Fruit fly (Drosophila melanogaster) whole organism, embryonic: ENCODE measurements around the gene Arp1.

ENCODE experiments used
- Awh ChIP-seq: fragments of 200-800 bp; sonication (Bioruptor generic); IDR thresholded peaks from 2 replicates; pipeline ENCODE4, ENCODE4 v1.3.6; 2022; ENCODE audit warnings: missing biosample characterization, missing genetic modification characterization
- Bgb ChIP-seq: fragments of 200-800 bp; sonication (Bioruptor generic); IDR thresholded peaks from 2 replicates; pipeline ENCODE4 v1.3.6; 2022; ENCODE audit warnings: missing biosample characterization, missing genetic modification characterization; ENCODE audit not compliant: partially characterized antibody
- CG10543 ChIP-seq: fragments of 200-800 bp; sonication (Bioruptor generic); optimal IDR thresholded peaks from 3 replicates; lab custom pipeline; 2017; ENCODE audit warnings: missing biosample characterization, mild to moderate bottlenecking, missing genetic modification characterization, moderate library complexity
- CG10654 ChIP-seq: fragments of 200-800 bp; sonication (Bioruptor generic); optimal IDR thresholded peaks from 2 replicates; lab custom pipeline; 2016; ENCODE audit warnings: missing biosample characterization, missing genetic modification characterization
- CG11456 ChIP-seq: fragments of 200-800 bp; sonication (Bioruptor generic); IDR thresholded peaks from 3 replicates; pipeline ENCODE4 v1.3.6; 2022; ENCODE audit warnings: missing biosample characterization, missing genetic modification characterization
- CG11696 ChIP-seq: fragments of 200-800 bp; sonication (Bioruptor generic); IDR thresholded peaks from 2 replicates; pipeline ENCODE4 v1.3.6; 2022; ENCODE audit warnings: missing biosample characterization, missing genetic modification characterization
- CG12236 ChIP-seq: fragments of 200-800 bp; sonication (Bioruptor generic); optimal IDR thresholded peaks from 2 replicates; lab custom pipeline; 2016; ENCODE audit warnings: missing biosample characterization, missing genetic modification characterization
- CG12942 ChIP-seq: fragments of 200-800 bp; sonication (Bioruptor generic); optimal IDR thresholded peaks from 3 replicates; lab custom pipeline; 2016; ENCODE audit warnings: missing biosample characterization, missing genetic modification characterization
- CG13296 ChIP-seq: fragments of 200-800 bp; sonication (Bioruptor generic); optimal IDR thresholded peaks from 3 replicates; lab custom pipeline; 2018; ENCODE audit warnings: missing biosample characterization, mild to moderate bottlenecking, missing genetic modification characterization
- CG13624 ChIP-seq: fragments of 200-800 bp; sonication (Bioruptor generic); optimal IDR thresholded peaks from 2 replicates; lab custom pipeline; 2016; ENCODE audit warnings: missing biosample characterization, missing genetic modification characterization
- CG14050 ChIP-seq: fragments of 200-800 bp; sonication (Bioruptor generic); IDR thresholded peaks from 3 replicates; pipeline ENCODE4 v1.3.6; 2022; ENCODE audit warnings: missing biosample characterization, missing genetic modification characterization
- CG15269 ChIP-seq: fragments of 200-800 bp; sonication (Bioruptor generic); optimal IDR thresholded peaks from 2 replicates; lab custom pipeline; 2018; ENCODE audit warnings: missing biosample characterization, mild to moderate bottlenecking, missing genetic modification characterization, moderate library complexity
- CG15514 ChIP-seq: fragments of 200-800 bp; sonication (Bioruptor generic); optimal IDR thresholded peaks from 3 replicates; lab custom pipeline; 2017; ENCODE audit warnings: missing biosample characterization, missing genetic modification characterization, mild to moderate bottlenecking, moderate library complexity, missing genetic modification reagents
- CG1602 ChIP-seq: fragments of 200-800 bp; sonication (Bioruptor generic); optimal IDR thresholded peaks from 3 replicates; lab custom pipeline; 2016; ENCODE audit warnings: missing biosample characterization, missing genetic modification characterization
- CG16863 ChIP-seq: fragments of 200-800 bp; sonication (Bioruptor generic); optimal IDR thresholded peaks from 3 replicates; lab custom pipeline; 2016; ENCODE audit warnings: missing biosample characterization, missing genetic modification characterization
- CG17568 ChIP-seq: fragments of 200-800 bp; sonication (Bioruptor generic); optimal IDR thresholded peaks from 2 replicates; lab custom pipeline; 2018; ENCODE audit warnings: missing biosample characterization, mild to moderate bottlenecking, missing genetic modification characterization, moderate library complexity
- CG17912 ChIP-seq: fragments of 200-800 bp; sonication (Bioruptor generic); optimal IDR thresholded peaks from 2 replicates; lab custom pipeline; 2018; ENCODE audit warnings: missing biosample characterization, mild to moderate bottlenecking, missing genetic modification characterization
- CG2889 ChIP-seq: fragments of 200-800 bp; sonication (Bioruptor generic); IDR thresholded peaks from 3 replicates; pipeline ENCODE4 v1.3.6; 2022; ENCODE audit warnings: missing biosample characterization, missing genetic modification characterization
- CG3163 ChIP-seq: fragments of 200-800 bp; sonication (Bioruptor generic); optimal IDR thresholded peaks from 3 replicates; lab custom pipeline; 2016; ENCODE audit warnings: missing biosample characterization, missing genetic modification characterization
- CG33557 ChIP-seq: fragments of 200-800 bp; sonication (Bioruptor generic); optimal IDR thresholded peaks from 2 replicates; lab custom pipeline; 2019; ENCODE audit warnings: missing biosample characterization, mild to moderate bottlenecking, missing genetic modification characterization, moderate library complexity
- CG3847 ChIP-seq: fragments of 200-800 bp; sonication (Bioruptor generic); IDR thresholded peaks from 2 replicates; pipeline ENCODE4 v1.3.6; 2022; ENCODE audit warnings: missing biosample characterization, missing genetic modification characterization
- CG4820 ChIP-seq: fragments of 200-800 bp; sonication (Bioruptor generic); optimal IDR thresholded peaks from 3 replicates; lab custom pipeline; 2016; ENCODE audit warnings: missing biosample characterization, missing genetic modification characterization
- CG5953 ChIP-seq: fragments of 200-800 bp; sonication (Bioruptor generic); IDR thresholded peaks from 2 replicates; pipeline ENCODE4 v1.3.6; 2022; ENCODE audit warnings: missing biosample characterization, missing genetic modification characterization
- CG7963 ChIP-seq: fragments of 200-800 bp; sonication (Bioruptor generic); IDR thresholded peaks from 3 replicates; pipeline ENCODE4 v1.3.6; 2022; ENCODE audit warnings: missing biosample characterization, missing genetic modification characterization; ENCODE audit not compliant: partially characterized antibody
- CG8388 ChIP-seq: fragments of 200-800 bp; sonication (Bioruptor generic); optimal IDR thresholded peaks from 2 replicates; lab custom pipeline; 2019; ENCODE audit warnings: missing biosample characterization, mild to moderate bottlenecking, missing genetic modification characterization, moderate library complexity
- CG9817 ChIP-seq: fragments of 200-800 bp; sonication (Bioruptor generic); optimal IDR thresholded peaks from 2 replicates; lab custom pipeline; 2018; ENCODE audit warnings: missing biosample characterization, mild to moderate bottlenecking, missing genetic modification characterization, moderate library complexity
- CoRest ChIP-seq: fragments of 200-800 bp; sonication (Bioruptor generic); optimal IDR thresholded peaks from 3 replicates; lab custom pipeline; 2018; ENCODE audit warnings: missing biosample characterization, mild to moderate bottlenecking, missing genetic modification characterization, moderate library complexity
- H15 ChIP-seq: fragments of 200-800 bp; sonication (Bioruptor generic); IDR thresholded peaks from 3 replicates; pipeline ENCODE4 v1.3.6; 2022; ENCODE audit warnings: missing biosample characterization, missing genetic modification characterization
- Hand ChIP-seq: fragments of 200-800 bp; sonication (Bioruptor generic); optimal IDR thresholded peaks from 2 replicates; lab custom pipeline; 2017; ENCODE audit warnings: mild to moderate bottlenecking, missing biosample characterization, missing genetic modification reagents, missing genetic modification characterization
- Hmr ChIP-seq: fragments of 200-800 bp; sonication (Bioruptor generic); optimal IDR thresholded peaks from 3 replicates; lab custom pipeline; 2017; ENCODE audit warnings: mild to moderate bottlenecking, missing biosample characterization, missing genetic modification reagents, missing genetic modification characterization
- Hr39 ChIP-seq: fragments of >200 bp; optimal IDR thresholded peaks from 2 replicates; lab custom pipeline; 2017
- Hsf ChIP-seq: fragments of 200-800 bp; sonication (Bioruptor generic); optimal IDR thresholded peaks from 3 replicates; lab custom pipeline; 2016; ENCODE audit warnings: missing biosample characterization, missing genetic modification characterization
- Max ChIP-seq: fragments of 200-800 bp; sonication (Bioruptor generic); optimal IDR thresholded peaks from 2 replicates; lab custom pipeline; 2016; ENCODE audit warnings: missing biosample characterization, mild to moderate bottlenecking, missing genetic modification characterization
- NC2β ChIP-seq: fragments of 200-800 bp; sonication (Bioruptor generic); optimal IDR thresholded peaks from 2 replicates; lab custom pipeline; 2016; ENCODE audit warnings: missing biosample characterization, missing genetic modification characterization
- Ravus ChIP-seq: fragments of 200-800 bp; sonication (Bioruptor generic); IDR thresholded peaks from 2 replicates; pipeline ENCODE4 v1.3.6; 2022; ENCODE audit warnings: missing biosample characterization, missing genetic modification characterization
- Sox102F ChIP-seq: fragments of 200-800 bp; sonication (Bioruptor generic); optimal IDR thresholded peaks from 2 replicates; lab custom pipeline; 2018; ENCODE audit warnings: missing biosample characterization, mild to moderate bottlenecking, missing genetic modification characterization, moderate library complexity
- Xbp1 ChIP-seq: fragments of 200-800 bp; sonication (Bioruptor generic); optimal IDR thresholded peaks from 3 replicates; lab custom pipeline; 2016; ENCODE audit warnings: missing biosample characterization, mild to moderate bottlenecking, missing genetic modification characterization
- ash1 ChIP-seq: fragments of 200-800 bp; sonication (Bioruptor generic); optimal IDR thresholded peaks from 2 replicates; lab custom pipeline; 2018; ENCODE audit warnings: missing biosample characterization, mild to moderate bottlenecking, missing genetic modification characterization
- bab2 ChIP-seq: fragments of 200-800 bp; sonication (Bioruptor generic); optimal IDR thresholded peaks from 2 replicates; lab custom pipeline; 2016; ENCODE audit warnings: missing biosample characterization, missing genetic modification characterization
- hb ChIP-seq: fragments of 200-800 bp; sonication (Bioruptor generic); IDR thresholded peaks from 3 replicates; pipeline ENCODE4 v1.3.6; 2022; ENCODE audit warnings: missing biosample characterization, missing genetic modification characterization; ENCODE audit not compliant: partially characterized antibody
- mam ChIP-seq: fragments of 200-800 bp; sonication (Bioruptor generic); optimal IDR thresholded peaks from 3 replicates; lab custom pipeline; 2016; ENCODE audit warnings: missing biosample characterization, missing genetic modification characterization
- mirr ChIP-seq: fragments of 200-800 bp; sonication (Bioruptor generic); optimal IDR thresholded peaks from 3 replicates; lab custom pipeline; 2018; ENCODE audit warnings: missing biosample characterization, mild to moderate bottlenecking, missing genetic modification characterization
- nmo ChIP-seq: fragments of 200-800 bp; sonication (Bioruptor generic); optimal IDR thresholded peaks from 2 replicates; lab custom pipeline; 2018; ENCODE audit warnings: missing biosample characterization, mild to moderate bottlenecking, missing genetic modification characterization, moderate library complexity
- otp ChIP-seq: fragments of 200-800 bp; sonication (Bioruptor generic); IDR thresholded peaks from 3 replicates; pipeline ENCODE4, ENCODE4 v1.3.6; 2022; ENCODE audit warnings: missing biosample characterization, missing genetic modification characterization
- phol ChIP-seq: fragments of 200-800 bp; sonication (Bioruptor generic); optimal IDR thresholded peaks from 3 replicates; lab custom pipeline; 2018; ENCODE audit warnings: missing biosample characterization, mild to moderate bottlenecking, missing genetic modification characterization, moderate library complexity
- pros ChIP-seq: fragments of 200-800 bp; sonication (Bioruptor generic); optimal IDR thresholded peaks from 3 replicates; lab custom pipeline; 2019; ENCODE audit warnings: missing biosample characterization, mild to moderate bottlenecking, missing genetic modification characterization, moderate library complexity
- rib ChIP-seq: fragments of 200-800 bp; sonication (Bioruptor generic); IDR thresholded peaks from 2 replicates; pipeline ENCODE4 v1.3.6; 2022; ENCODE audit warnings: missing biosample characterization, missing genetic modification characterization
- sqz ChIP-seq: fragments of 200-800 bp; sonication (Bioruptor generic); optimal IDR thresholded peaks from 3 replicates; lab custom pipeline; 2018; ENCODE audit warnings: missing biosample characterization, mild to moderate bottlenecking, missing genetic modification characterization

Gene Arp1

dm6 chr3R:12717588-12718535, 26.3 kb downstream of the Arp1 start (continued):
- TF ChIP-seq CoRest (peak; percentile 49), Hand (GFP tag; lab: Kevin White, UChicago) (peak; percentile 54), CG14050 (GFP tag; lab: Robert Waterston, UW) (peak; percentile 63), CG10654 (GFP tag; lab: Kevin White, UChicago) (peak; percentile 50), NC2β (GFP tag; lab: Kevin White, UChicago) (peak; percentile 39), CG17912 (GFP tag; lab: Kevin White, UChicago) (no peak), CG16863 (no peak), nmo (GFP tag; lab: Kevin White, UChicago) (peak; percentile 28), otp (0 out of 3 replicates have a peak, but pooled peaks have one; percentile 18), CG13296 (GFP tag; lab: Kevin White, UChicago) (no peak), CG11696 (GFP tag; lab: Robert Waterston, UW) (0 out of 2 replicates have a peak, but pooled peaks have one; percentile 24), CG9817 (peak; percentile 26), Hr39 (lab: Kevin White, UChicago) (no peak), Bgb (GFP tag; lab: Robert Waterston, UW) (no peak), pros (GFP tag; lab: Kevin White, UChicago) (no peak), Hsf (GFP tag; lab: Kevin White, UChicago) (peak; percentile 64), Sox102F (GFP tag; lab: Kevin White, UChicago) (peak; percentile 64), rib (peak; percentile 27), Xbp1 (GFP tag; lab: Kevin White, UChicago) (peak; percentile 49), CG8388 (GFP tag; lab: Kevin White, UChicago) (peak; percentile 33), Awh (GFP tag; lab: Robert Waterston, UW) (0 out of 2 replicates have a peak, but pooled peaks have one; percentile 21), CG2889 (peak; percentile 71), ash1 (GFP tag; lab: Kevin White, UChicago) (no peak), hb (no peak), CG3163 (GFP tag; lab: Kevin White, UChicago) (peak; percentile 27), CG7963 (GFP tag; lab: Robert Waterston, UW) (no peak), Hmr (GFP tag; lab: Kevin White, UChicago) (peak; percentile 46), CG13624 (GFP tag; lab: Kevin White, UChicago) (peak; percentile 49), H15 (peak; percentile 60; the same call in 1 of the 3 replicates), sqz (peak; percentile 10), phol (tag; lab: Kevin White, UChicago) (peak; percentile 56), CG15514 (GFP tag; lab: Kevin White, UChicago) (peak; percentile 31), Max (GFP tag; lab: Kevin White, UChicago) (peak; percentile 28), CG33557 (GFP tag; lab: Kevin White, UChicago) (no peak), bab2 (GFP tag; lab: Kevin White, UChicago) (peak; percentile 44), CG11456 (GFP tag; lab: Robert Waterston, UW) (peak; percentile 64; the same call in 2 of the 3 replicates), CG17568 (peak; percentile 32), CG1602 (GFP tag; lab: Kevin White, UChicago) (peak; percentile 25), CG4820 (GFP tag; lab: Kevin White, UChicago) (peak; percentile 2), CG12942 (no peak), mirr (peak; percentile 43), CG10543 (GFP tag; lab: Kevin White, UChicago) (no peak), mam (GFP tag; lab: Kevin White, UChicago) (peak; percentile 80), Ravus (GFP tag; lab: Robert Waterston, UW) (peak; percentile 21), CG3847 (GFP tag; lab: Robert Waterston, UW) (peak; percentile 56), CG12236 (peak; percentile 29), CG15269 (tag; lab: Kevin White, UChicago) (peak; percentile 67), CG5953 (GFP tag; lab: Robert Waterston, UW) (peak; percentile 27; the same call in 1 of the 2 replicates)
